Worm (Caenorhabditis elegans) whole organism, late embryonic: ENCODE results near the gene alg-3.

ENCODE experiments used
- Y22D7AL.16 ChIP-seq: sonication (generic microtip); optimal IDR thresholded peaks from 2 replicates; lab custom pipeline; 2016; ENCODE audit warnings: missing genetic modification characterization, missing compliant biosample characterization
- ceh-14 ChIP-seq: sonication (generic microtip); optimal IDR thresholded peaks from 2 replicates; lab custom pipeline; 2016; ENCODE audit warnings: missing genotype, missing genetic modification characterization, missing compliant biosample characterization
- hlh-13 ChIP-seq: fragments of 200-800 bp; sonication (Bioruptor generic); optimal IDR thresholded peaks from 2 replicates; lab custom pipeline; 2018; ENCODE audit warnings: mild to moderate bottlenecking, missing genetic modification characterization, missing compliant biosample characterization
- hlh-15 ChIP-seq: sonication (generic microtip); optimal IDR thresholded peaks from 2 replicates; lab custom pipeline; 2016; ENCODE audit warnings: missing genetic modification characterization, missing compliant biosample characterization
- mec-3 ChIP-seq: sonication (generic microtip); optimal IDR thresholded peaks from 2 replicates; lab custom pipeline; 2016; ENCODE audit warnings: borderline replicate concordance, missing genetic modification characterization, missing compliant biosample characterization
- pqm-1 ChIP-seq: sonication (generic microtip); optimal IDR thresholded peaks from 2 replicates; lab custom pipeline; 2016; ENCODE audit warnings: missing genetic modification characterization, missing compliant biosample characterization
- rnt-1 ChIP-seq: sonication (generic microtip); optimal IDR thresholded peaks from 2 replicates; lab custom pipeline; 2016; ENCODE audit warnings: missing genetic modification characterization, missing compliant biosample characterization
- sdc-2 ChIP-seq: sonication (generic microtip); optimal IDR thresholded peaks from 2 replicates; lab custom pipeline; 2016; ENCODE audit warnings: missing genotype, missing genetic modification characterization, missing compliant biosample characterization
- sox-4 ChIP-seq: sonication (generic microtip); optimal IDR thresholded peaks from 2 replicates; lab custom pipeline; 2017; ENCODE audit warnings: mild to moderate bottlenecking, missing genetic modification characterization, inconsistent platforms, missing compliant biosample characterization

- TF ChIP-seq pqm-1 (tag; lab: Kevin White, UChicago), result peak; percentile 44
- peak; percentile 81 for TF ChIP-seq rnt-1
- TF ChIP-seq sox-4 (tag; lab: Kevin White, UChicago), result no peak
- TF ChIP-seq Y22D7AL.16 (tag; lab: Kevin White, UChicago), result no peak
- no peak for TF ChIP-seq mec-3 (tag; lab: Kevin White, UChicago)
- TF ChIP-seq hlh-13 (GFP tag; lab: Kevin White, UChicago), result no peak
- no peak for TF ChIP-seq sdc-2 (tag; lab: Kevin White, UChicago)
- no peak for TF ChIP-seq hlh-15
- peak; percentile 6 for TF ChIP-seq ceh-14 (tag; lab: Kevin White, UChicago)
Observed at ce11 chrIV:11692071-11692673, 11.9 kb upstream of the alg-3 start.
